Fruit fly (Drosophila melanogaster) whole organism, prepupa: ENCODE measurements around the gene Rad60.
A peak's percentile ranks its signal among the peaks of the same experiment; 100 is the strongest.

Experiments
- CG11762 ChIP-seq: fragments of 200-800 bp; sonication (Bioruptor generic); optimal IDR thresholded peaks from 3 replicates; lab custom pipeline; 2016; ENCODE audit warnings: missing biosample characterization, missing genetic modification characterization; ENCODE audit not compliant: insufficient read depth
- CG15336 ChIP-seq: fragments of 200-800 bp; sonication (Bioruptor generic); IDR thresholded peaks from 2 replicates; pipeline ENCODE4 v1.3.6; 2022; ENCODE audit warnings: missing biosample characterization, missing genetic modification characterization
- CG1621 ChIP-seq: fragments of 200-800 bp; sonication (Bioruptor generic); optimal IDR thresholded peaks from 3 replicates; lab custom pipeline; 2018; ENCODE audit warnings: missing biosample characterization, mild to moderate bottlenecking, missing genetic modification characterization
- CG16779 ChIP-seq: fragments of 200-800 bp; sonication (Bioruptor generic); optimal IDR thresholded peaks from 3 replicates; lab custom pipeline; 2017; ENCODE audit warnings: missing biosample characterization, mild to moderate bottlenecking, missing genetic modification characterization
- CG32006 ChIP-seq: fragments of 200-800 bp; sonication (Bioruptor generic); optimal IDR thresholded peaks from 3 replicates; lab custom pipeline; 2017; ENCODE audit warnings: missing biosample characterization, mild to moderate bottlenecking, missing genetic modification characterization
- CG34406 ChIP-seq: fragments of 200-800 bp; sonication (Bioruptor generic); optimal IDR thresholded peaks from 3 replicates; lab custom pipeline; 2016; ENCODE audit warnings: missing biosample characterization, missing genetic modification characterization
- CG3919 ChIP-seq: fragments of 200-800 bp; sonication (Bioruptor generic); optimal IDR thresholded peaks from 3 replicates; lab custom pipeline; 2016; ENCODE audit warnings: missing biosample characterization, missing genetic modification characterization
- CG6163 ChIP-seq: fragments of 200-800 bp; sonication (Bioruptor generic); IDR thresholded peaks from 3 replicates; pipeline ENCODE4 v1.3.6; 2022; ENCODE audit warnings: missing biosample characterization, missing genetic modification characterization
- CG6276 ChIP-seq: fragments of 200-800 bp; sonication (Bioruptor generic); optimal IDR thresholded peaks from 2 replicates; lab custom pipeline; 2017; ENCODE audit warnings: missing biosample characterization, mild to moderate bottlenecking, missing genetic modification characterization
- CG6792 ChIP-seq: fragments of 200-800 bp; sonication (Bioruptor generic); optimal IDR thresholded peaks from 3 replicates; lab custom pipeline; 2016; ENCODE audit warnings: missing biosample characterization, missing genetic modification characterization
- CG6808 ChIP-seq: fragments of 200-800 bp; sonication (Bioruptor generic); optimal IDR thresholded peaks from 3 replicates; lab custom pipeline; 2017; ENCODE audit warnings: missing biosample characterization, missing genetic modification characterization, mild to moderate bottlenecking, moderate library complexity, missing genetic modification reagents
- CG8119 ChIP-seq: fragments of 200-800 bp; sonication (Bioruptor generic); IDR thresholded peaks from 3 replicates; pipeline ENCODE4 v1.3.6; 2022; ENCODE audit warnings: missing biosample characterization, missing genetic modification characterization
- Eip78C ChIP-seq: fragments of 200-800 bp; sonication (Bioruptor generic); peaks from one replicate; lab custom pipeline; 2016; ENCODE audit warnings: missing biosample characterization, missing genetic modification characterization
- Eip93F ChIP-seq: fragments of 200-800 bp; sonication (Bioruptor generic); optimal IDR thresholded peaks from 2 replicates; lab custom pipeline; 2016; ENCODE audit warnings: missing biosample characterization, mild to moderate bottlenecking, missing genetic modification characterization
- Ets21C ChIP-seq: fragments of 200-800 bp; sonication (Bioruptor generic); optimal IDR thresholded peaks from 3 replicates; lab custom pipeline; 2016; ENCODE audit warnings: missing biosample characterization, missing genetic modification characterization
- Gug ChIP-seq: fragments of 200-800 bp; sonication (Bioruptor generic); IDR thresholded peaks from 2 replicates; pipeline ENCODE4 v1.3.6; 2022; ENCODE audit warnings: missing biosample characterization, missing genetic modification characterization
- Hr38 ChIP-seq: sonication (Bioruptor generic); optimal IDR thresholded peaks from 2 replicates; lab custom pipeline; 2016; ENCODE audit warnings: missing biosample characterization, missing genetic modification characterization
- Lpt ChIP-seq: fragments of 200-800 bp; sonication (Bioruptor generic); optimal IDR thresholded peaks from 3 replicates; lab custom pipeline; 2016; ENCODE audit warnings: missing biosample characterization, missing genetic modification characterization
- Met ChIP-seq: fragments of 200-800 bp; sonication (Bioruptor generic); optimal IDR thresholded peaks from 3 replicates; lab custom pipeline; 2016; ENCODE audit warnings: missing biosample characterization, missing genetic modification characterization
- Sox102F ChIP-seq: fragments of 200-800 bp; sonication (Bioruptor generic); optimal IDR thresholded peaks from 2 replicates; lab custom pipeline; 2016; ENCODE audit warnings: missing biosample characterization, mild to moderate bottlenecking, missing genetic modification characterization
- Sox14 ChIP-seq: fragments of 200-800 bp; sonication (Bioruptor generic); optimal IDR thresholded peaks from 3 replicates; lab custom pipeline; 2016; ENCODE audit warnings: missing biosample characterization, missing genetic modification characterization
- acj6 ChIP-seq: fragments of 200-800 bp; sonication (Bioruptor generic); optimal IDR thresholded peaks from 3 replicates; lab custom pipeline; 2016; ENCODE audit warnings: missing biosample characterization, missing genetic modification characterization
- dac ChIP-seq: fragments of 200-800 bp; sonication (Bioruptor generic); optimal IDR thresholded peaks from 2 replicates; lab custom pipeline; 2017; ENCODE audit warnings: missing biosample characterization, mild to moderate bottlenecking, missing genetic modification characterization
- eg ChIP-seq: fragments of 200-800 bp; sonication (Bioruptor generic); IDR thresholded peaks from 3 replicates; pipeline ENCODE4 v1.3.6; 2022; ENCODE audit warnings: missing biosample characterization, missing genetic modification characterization
- fd85E ChIP-seq: fragments of 200-800 bp; sonication (Bioruptor generic); optimal IDR thresholded peaks from 3 replicates; lab custom pipeline; 2016; ENCODE audit warnings: missing biosample characterization, missing genetic modification characterization
- fkh ChIP-seq: fragments of 200-800 bp; sonication (Bioruptor generic); optimal IDR thresholded peaks from 3 replicates; lab custom pipeline; 2017; ENCODE audit warnings: missing biosample characterization, mild to moderate bottlenecking, missing genetic modification characterization, moderate library complexity
- lz ChIP-seq: fragments of 200-800 bp; sonication (Bioruptor generic); optimal IDR thresholded peaks from 3 replicates; lab custom pipeline; 2016; ENCODE audit warnings: missing biosample characterization, missing genetic modification characterization
- net ChIP-seq: fragments of 200-800 bp; sonication (Bioruptor generic); optimal IDR thresholded peaks from 3 replicates; lab custom pipeline; 2016; ENCODE audit warnings: missing biosample characterization, missing genetic modification characterization
- pdm3 ChIP-seq: fragments of 200-800 bp; sonication (Bioruptor generic); optimal IDR thresholded peaks from 3 replicates; lab custom pipeline; 2016; ENCODE audit warnings: missing biosample characterization, missing genetic modification characterization
- spab ChIP-seq: fragments of 200-800 bp; sonication (Bioruptor generic); optimal IDR thresholded peaks from 2 replicates; lab custom pipeline; 2017; ENCODE audit warnings: missing biosample characterization, mild to moderate bottlenecking, missing genetic modification characterization, missing genetic modification reagents
- ss ChIP-seq, 2 experiments: fragments of 200-800 bp; sonication (Bioruptor generic); optimal IDR thresholded peaks; 2 replicates in 1 of 2; 3 replicates in 1 of 2; lab custom pipeline; 2017 to 2018; ENCODE audit warnings: mild to moderate bottlenecking in 2 of 2, missing biosample characterization in 2 of 2, missing genetic modification characterization in 2 of 2, moderate library complexity in 1 of 2
- svp ChIP-seq: fragments of 200-800 bp; sonication (Bioruptor generic); peaks from one replicate; lab custom pipeline; 2016; ENCODE audit warnings: missing biosample characterization, missing genetic modification characterization
- topi ChIP-seq: fragments of 200-800 bp; sonication (Bioruptor generic); optimal IDR thresholded peaks from 3 replicates; lab custom pipeline; 2016; ENCODE audit warnings: missing biosample characterization, missing genetic modification characterization
- vri ChIP-seq: fragments of 200-800 bp; sonication (Bioruptor generic); optimal IDR thresholded peaks from 3 replicates; lab custom pipeline; 2016; ENCODE audit warnings: missing biosample characterization, mild to moderate bottlenecking, missing genetic modification characterization

The Rad60 gene

dm6 chr3R:23228605-23229264 is 22.5 kb downstream of the Rad60 start:
- TF ChIP-seq svp (no peak), ss (GFP tag; optimal IDR thresholded peaks at IDR 0.05; lab: Kevin White, UChicago) (no peak), Sox102F (GFP tag; lab: Kevin White, UChicago) (no peak), CG11762 (GFP tag; lab: Kevin White, UChicago) (no peak), acj6 (GFP tag; lab: Kevin White, UChicago) (no peak), Hr38 (no peak), Ets21C (GFP tag; lab: Kevin White, UChicago) (no peak), net (GFP tag; lab: Kevin White, UChicago) (no peak), pdm3 (GFP tag; lab: Kevin White, UChicago) (no peak), CG34406 (GFP tag; lab: Kevin White, UChicago) (no peak)

dm6 chr3R:23226521-23227039 is 24.7 kb downstream of the Rad60 start, which contains the start of gene cnc:
TSS of gene cnc (minus strand) at chr3R:23226711.
- TF ChIP-seq CG32006 (GFP tag; lab: Kevin White, UChicago) (no peak), CG6792 (GFP tag; lab: Kevin White, UChicago) (no peak), Eip93F (GFP tag; lab: Kevin White, UChicago) (peak; percentile 34), lz (GFP tag; lab: Kevin White, UChicago) (no peak), CG15336 (GFP tag; lab: Robert Waterston, UW) (no peak; the same call in 1 of the 2 replicates), CG1621 (no peak), Sox14 (peak; percentile 70), topi (no peak), Met (GFP tag; lab: Kevin White, UChicago) (peak; percentile 45), vri (GFP tag; lab: Kevin White, UChicago) (peak; percentile 96), Gug (GFP tag; lab: Robert Waterston, UW) (0 out of 2 replicates have a peak, but pooled peaks have one; percentile 8), eg (peak; percentile 51; the same call in 2 of the 3 replicates), fd85E (GFP tag; lab: Kevin White, UChicago) (no peak), Sox102F (GFP tag; lab: Kevin White, UChicago) (peak; percentile 24), svp (peak; percentile 95), dac (GFP tag; lab: Kevin White, UChicago) (no peak), CG6163 (GFP tag; lab: Robert Waterston, UW) (0 out of 3 replicates have a peak, but pooled peaks have one; percentile 52), CG6808 (GFP tag; lab: Kevin White, UChicago) (peak; percentile 1), CG6276 (GFP tag; lab: Kevin White, UChicago) (peak; percentile 63), fkh (GFP tag; lab: Kevin White, UChicago) (peak; percentile 32), Lpt (GFP tag; lab: Kevin White, UChicago) (peak; percentile 3), CG3919 (no peak), spab (GFP tag; lab: Kevin White, UChicago) (no peak), net (GFP tag; lab: Kevin White, UChicago) (peak; percentile 47), CG34406 (GFP tag; lab: Kevin White, UChicago) (peak; percentile 0), CG16779 (tag; lab: Kevin White, UChicago) (peak; percentile 30)
- TF ChIP-seq, all 60 proteins: peak for 16

dm6 chr3R:23225266-23225665 is 26.0 kb downstream of the Rad60 start:
- TF ChIP-seq fkh (GFP tag; lab: Kevin White, UChicago) (peak; percentile 87), CG6808 (GFP tag; lab: Kevin White, UChicago) (peak; percentile 19), acj6 (GFP tag; lab: Kevin White, UChicago) (no peak), CG8119 (GFP tag; lab: Robert Waterston, UW) (0 out of 3 replicates have a peak, but pooled peaks have one; percentile 18), fd85E (GFP tag; lab: Kevin White, UChicago) (no peak), Eip78C (peak; percentile 5), CG32006 (GFP tag; lab: Kevin White, UChicago) (peak; percentile 1), ss (GFP tag; optimal IDR thresholded peaks at IDR 0.05; lab: Kevin White, UChicago) (peak in 1 of 2 experiments; percentile 23)
